Fruit fly (Drosophila melanogaster) whole organism, adult: Measurements from ENCODE around the gene CG15027.

Source experiments
- CG11617 ChIP-seq: fragments of 200-800 bp; sonication (Bioruptor generic); optimal IDR thresholded peaks from 2 replicates; lab custom pipeline; 2017; ENCODE audit warnings: mild to moderate bottlenecking, missing biosample characterization, missing genetic modification reagents, missing genetic modification characterization
- CG12768 ChIP-seq: fragments of 200-800 bp; sonication (Bioruptor generic); optimal IDR thresholded peaks from 2 replicates; lab custom pipeline; 2017; ENCODE audit warnings: missing biosample characterization, missing genetic modification characterization, mild to moderate bottlenecking, moderate library complexity, missing genetic modification reagents
- CG14711 ChIP-seq: fragments of 200-800 bp; sonication (Bioruptor generic); optimal IDR thresholded peaks from 2 replicates; lab custom pipeline; 2018; ENCODE audit warnings: missing biosample characterization, mild to moderate bottlenecking, missing genetic modification characterization, moderate library complexity
- CG1620 ChIP-seq: fragments of 200-800 bp; sonication (Bioruptor generic); optimal IDR thresholded peaks from 2 replicates; lab custom pipeline; 2016; ENCODE audit warnings: missing biosample characterization, missing genetic modification characterization
- CG33017 ChIP-seq: fragments of 200-800 bp; sonication (Bioruptor generic); optimal IDR thresholded peaks from 2 replicates; lab custom pipeline; 2018; ENCODE audit warnings: missing biosample characterization, mild to moderate bottlenecking, missing genetic modification characterization, moderate library complexity
- CG5204 ChIP-seq: fragments of 200-800 bp; sonication (Bioruptor generic); optimal IDR thresholded peaks from 2 replicates; lab custom pipeline; 2016; ENCODE audit warnings: missing biosample characterization, missing genetic modification characterization
- CG7045 ChIP-seq: fragments of 200-800 bp; sonication (Bioruptor generic); optimal IDR thresholded peaks from 2 replicates; lab custom pipeline; 2017; ENCODE audit warnings: missing biosample characterization, mild to moderate bottlenecking, missing genetic modification characterization
- CG7101 ChIP-seq: fragments of 200-800 bp; sonication (Bioruptor generic); optimal IDR thresholded peaks from 2 replicates; lab custom pipeline; 2018; ENCODE audit warnings: missing biosample characterization, mild to moderate bottlenecking, missing genetic modification characterization, moderate library complexity
- Clk ChIP-seq: fragments of 200-800 bp; sonication (Bioruptor generic); optimal IDR thresholded peaks from 2 replicates; lab custom pipeline; 2017; ENCODE audit warnings: missing biosample characterization, missing genetic modification characterization
- Crg-1 ChIP-seq: fragments of 200-800 bp; sonication (Bioruptor generic); optimal IDR thresholded peaks from 2 replicates; lab custom pipeline; 2016; ENCODE audit warnings: missing biosample characterization, missing genetic modification characterization
- Hr96 ChIP-seq: fragments of 200-800 bp; sonication (Bioruptor generic); optimal IDR thresholded peaks from 2 replicates; lab custom pipeline; 2016; ENCODE audit warnings: missing biosample characterization, missing genetic modification characterization
- Mnt ChIP-seq: fragments of 200-800 bp; sonication (Bioruptor generic); optimal IDR thresholded peaks from 2 replicates; lab custom pipeline; 2016; ENCODE audit warnings: missing biosample characterization, mild to moderate bottlenecking, missing genetic modification characterization
- bab1 ChIP-seq: fragments of 200-800 bp; sonication (Bioruptor generic); optimal IDR thresholded peaks from 3 replicates; lab custom pipeline; 2019; ENCODE audit warnings: missing biosample characterization, mild to moderate bottlenecking, missing genetic modification characterization, moderate library complexity
- cic ChIP-seq: fragments of 200-800 bp; sonication (Bioruptor generic); optimal IDR thresholded peaks from 2 replicates; lab custom pipeline; 2017; ENCODE audit warnings: missing biosample characterization, mild to moderate bottlenecking, missing genetic modification characterization, moderate library complexity
- cnc ChIP-seq, 2 experiments: fragments of >200 bp; optimal IDR thresholded peaks; 2 replicates each; lab custom pipeline; 2017
- kay ChIP-seq: fragments of 200-800 bp; sonication (Bioruptor generic); peaks from one replicate; lab custom pipeline; 2016; ENCODE audit warnings: missing biosample characterization, missing genetic modification characterization, borderline replicate concordance
- ovo ChIP-seq: fragments of 200-800 bp; sonication (Bioruptor generic); optimal IDR thresholded peaks from 2 replicates; lab custom pipeline; 2016; ENCODE audit warnings: missing biosample characterization, missing genetic modification characterization
- pad ChIP-seq: fragments of 200-800 bp; sonication (Bioruptor generic); optimal IDR thresholded peaks from 3 replicates; lab custom pipeline; 2017; ENCODE audit warnings: missing biosample characterization, missing genetic modification characterization, mild to moderate bottlenecking, moderate library complexity, missing genetic modification reagents
- tj ChIP-seq: fragments of 200-800 bp; sonication (Bioruptor generic); optimal IDR thresholded peaks from 3 replicates; lab custom pipeline; 2017; ENCODE audit warnings: missing biosample characterization, mild to moderate bottlenecking, missing genetic modification characterization, moderate library complexity
- toe ChIP-seq: fragments of 200-800 bp; sonication (Bioruptor generic); optimal IDR thresholded peaks from 2 replicates; lab custom pipeline; 2016; ENCODE audit warnings: missing biosample characterization, missing genetic modification characterization

CG15027 gene

dm6 chrX:15085777-15086510 lies at the start of gene CG15027, which contains the start of gene Dbct:
Gene CG15027 (minus strand): TSS chrX:15085827.
Gene Dbct (plus strand): TSS chrX:15086125.
- TF ChIP-seq Hr96 (GFP tag; lab: Kevin White, UChicago) (peak; percentile 78), cic (peak; percentile 14), CG7101 (peak; percentile 90), Clk (peak; percentile 17), ovo (peak; percentile 80), CG7045 (GFP tag; lab: Kevin White, UChicago) (peak; percentile 51), CG11617 (GFP tag; lab: Kevin White, UChicago) (peak; percentile 91), bab1 (peak; percentile 94), Mnt (GFP tag; lab: Kevin White, UChicago) (peak; percentile 99), CG14711 (tag; lab: Kevin White, UChicago) (peak; percentile 91), cnc (optimal IDR thresholded peaks at IDR 0.05; lab: Kevin White, UChicago) (no peak), Crg-1 (GFP tag; lab: Kevin White, UChicago) (peak; percentile 78), toe (GFP tag; lab: Kevin White, UChicago) (peak; percentile 61), kay (peak; percentile 95), CG1620 (GFP tag; lab: Kevin White, UChicago) (peak; percentile 83), CG33017 (peak; percentile 69), tj (peak; percentile 74), CG12768 (GFP tag; lab: Kevin White, UChicago) (peak; percentile 52), CG5204 (GFP tag; lab: Kevin White, UChicago) (peak; percentile 29), pad (GFP tag; lab: Kevin White, UChicago) (peak; percentile 76)

DNA sequence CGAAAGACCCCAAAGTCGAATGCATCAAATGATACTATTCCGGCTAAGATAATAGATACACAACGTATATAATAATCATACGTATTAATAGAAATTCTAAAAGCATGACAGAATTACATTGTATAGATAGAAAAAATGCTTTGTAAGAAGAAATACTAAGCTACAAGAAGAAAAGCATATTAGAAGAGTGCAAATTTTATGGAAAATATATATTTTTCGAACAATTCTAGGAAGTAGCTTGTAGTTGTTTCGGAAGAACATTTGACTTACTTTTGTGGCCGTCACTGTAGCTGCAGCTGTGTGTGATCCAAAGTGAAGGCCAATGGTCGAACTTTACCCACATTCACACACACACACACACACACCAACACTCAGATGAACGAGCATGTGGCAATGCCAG lies 46.4 kb upstream of the CG15027 start:
- no peak for TF ChIP-seq CG7101
- peak; percentile 31 for TF ChIP-seq bab1

DNA sequence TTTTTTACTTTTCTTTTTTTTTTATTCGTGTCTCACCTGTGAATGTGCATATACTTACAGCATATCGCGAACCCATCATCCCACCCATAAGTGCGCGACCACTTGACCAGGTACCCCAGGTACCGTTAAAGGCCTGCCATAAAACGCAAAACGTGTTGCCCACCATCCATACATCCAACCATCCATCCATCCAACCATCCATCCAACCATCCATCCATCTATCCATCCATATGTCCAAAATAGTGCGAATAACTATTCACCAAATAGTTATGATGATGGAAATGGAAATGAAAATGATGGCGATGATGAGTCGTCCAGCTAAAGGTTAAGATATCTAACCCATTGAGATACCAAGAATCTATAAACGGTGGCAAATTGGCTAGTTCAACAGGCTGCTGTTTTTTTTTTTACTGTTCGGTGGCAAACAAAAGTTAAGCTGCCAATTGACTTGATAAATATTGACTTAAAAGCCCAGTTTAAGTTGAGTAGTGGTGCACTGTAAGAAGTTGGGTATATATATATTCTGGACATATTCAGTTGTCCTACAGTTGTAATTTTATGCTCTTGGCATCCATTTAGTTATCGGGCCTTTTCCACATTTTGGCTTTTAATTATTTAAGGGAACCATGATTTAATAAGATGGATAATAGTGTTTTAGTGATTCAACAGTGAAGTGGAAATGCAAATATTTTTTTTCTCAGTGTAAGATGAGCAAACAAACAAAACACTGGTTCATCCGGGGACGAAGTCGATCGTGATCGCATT lies 42.4 kb upstream of the CG15027 start:
- TF ChIP-seq tj (no peak), CG1620 (GFP tag; lab: Kevin White, UChicago) (no peak), Clk (no peak), CG5204 (GFP tag; lab: Kevin White, UChicago) (peak; percentile 3), cic (no peak), Hr96 (GFP tag; lab: Kevin White, UChicago) (no peak), Mnt (GFP tag; lab: Kevin White, UChicago) (no peak)

dm6 chrX:15125496-15125895 lies 39.9 kb upstream of the CG15027 start, which contains the start of gene drd:
Gene drd (plus strand): TSS chrX:15125753.
- TF ChIP-seq Hr96 (GFP tag; lab: Kevin White, UChicago), result no peak
- no peak for TF ChIP-seq cic
- TF ChIP-seq tj, result peak; percentile 50
- TF ChIP-seq kay, result no peak
- no peak for TF ChIP-seq CG5204 (GFP tag; lab: Kevin White, UChicago)
- no peak for TF ChIP-seq CG1620 (GFP tag; lab: Kevin White, UChicago)

DNA sequence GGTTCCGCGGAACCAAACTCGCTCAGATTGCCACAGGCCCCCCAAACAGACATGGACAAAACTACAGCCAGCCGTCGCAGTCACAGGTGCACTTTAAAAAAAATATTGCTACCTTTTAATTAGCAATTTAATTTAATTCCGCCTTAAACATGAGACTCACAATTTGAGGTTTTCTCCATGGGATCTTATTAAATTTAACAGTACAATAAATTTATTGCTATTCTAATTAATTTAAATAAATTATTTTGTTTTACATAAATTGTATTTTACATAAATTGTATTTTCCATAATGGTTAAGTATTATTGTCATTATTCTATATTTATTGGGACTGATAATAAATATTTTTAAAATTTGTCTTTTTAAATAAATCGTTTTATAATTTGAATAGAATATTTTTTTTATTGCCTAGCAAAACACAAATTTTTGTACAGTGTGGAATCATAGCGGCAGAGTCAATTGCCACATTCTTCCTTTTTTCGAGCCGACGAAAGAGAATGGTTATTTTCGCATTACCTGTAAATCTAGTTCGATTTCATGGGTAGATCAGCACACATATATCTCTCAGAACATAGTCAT lies 37.9 kb upstream of the CG15027 start:
- no peak for TF ChIP-seq cic
- no peak for TF ChIP-seq CG11617 (GFP tag; lab: Kevin White, UChicago)
- TF ChIP-seq ovo, result no peak
- TF ChIP-seq CG1620 (GFP tag; lab: Kevin White, UChicago), result no peak
- no peak for TF ChIP-seq kay
- TF ChIP-seq bab1, result no peak
- TF ChIP-seq Clk, result no peak
- no peak for TF ChIP-seq Mnt (GFP tag; lab: Kevin White, UChicago)
- TF ChIP-seq CG7045 (GFP tag; lab: Kevin White, UChicago), result no peak
- no peak for TF ChIP-seq CG7101
- TF ChIP-seq toe (GFP tag; lab: Kevin White, UChicago), result no peak
- no peak for TF ChIP-seq CG12768 (GFP tag; lab: Kevin White, UChicago)
- no peak for TF ChIP-seq CG5204 (GFP tag; lab: Kevin White, UChicago)

DNA sequence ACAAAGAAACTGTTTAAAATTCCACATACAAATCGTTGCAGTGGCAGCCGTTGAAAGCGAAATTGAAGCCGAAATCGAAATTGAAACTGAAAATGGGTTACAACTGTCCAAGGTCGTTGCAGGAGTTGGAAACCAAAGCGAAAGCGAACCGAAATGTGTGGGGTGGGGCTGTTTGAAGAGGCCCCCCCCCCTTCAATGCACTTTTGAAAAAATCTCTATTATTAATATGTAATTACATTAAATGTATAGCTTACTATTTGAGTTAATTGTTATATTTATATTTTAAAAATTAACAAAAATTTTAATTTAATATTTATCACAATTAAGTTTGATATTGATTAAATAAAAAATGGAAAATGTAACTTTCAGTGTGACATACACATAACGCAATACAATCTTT lies 36.1 kb upstream of the CG15027 start:
- TF ChIP-seq CG33017 (no peak), CG11617 (GFP tag; lab: Kevin White, UChicago) (no peak), CG14711 (tag; lab: Kevin White, UChicago) (no peak), CG1620 (GFP tag; lab: Kevin White, UChicago) (no peak), Crg-1 (GFP tag; lab: Kevin White, UChicago) (no peak), CG12768 (GFP tag; lab: Kevin White, UChicago) (no peak), CG7045 (GFP tag; lab: Kevin White, UChicago) (no peak), Clk (no peak), CG5204 (GFP tag; lab: Kevin White, UChicago) (no peak), Mnt (GFP tag; lab: Kevin White, UChicago) (no peak), toe (GFP tag; lab: Kevin White, UChicago) (no peak), ovo (no peak), CG7101 (no peak)
